Fruit fly (Drosophila melanogaster) whole organism, wandering third instar larva: ENCODE results near the gene CG33630.

Experiments used
- Dfd ChIP-seq: fragments of >200 bp; optimal IDR thresholded peaks from 2 replicates; lab custom pipeline; 2017; ENCODE audit warnings: missing biosample characterization, missing genetic modification characterization
- dsf ChIP-seq: sonication (Bioruptor generic); optimal IDR thresholded peaks from 2 replicates; lab custom pipeline; 2016; ENCODE audit warnings: missing biosample characterization, missing genetic modification characterization, borderline replicate concordance

- no peak for TF ChIP-seq Dfd (GFP tag; lab: Kevin White, UChicago)
- no peak for TF ChIP-seq dsf
These were observed 29.1 kb downstream of the CG33630 start for dm6 chr3R:10091513-10091912.
